Worm (Caenorhabditis elegans) whole organism, late embryonic: Measurements from ENCODE around the gene nhr-84.
A peak's percentile ranks its signal among the peaks of the same experiment; 100 is the strongest.

ENCODE experiments used
- F13H6.1 ChIP-seq: sonication (generic microtip); optimal IDR thresholded peaks from 2 replicates; lab custom pipeline; 2016; ENCODE audit warnings: missing genetic modification characterization, missing compliant biosample characterization
- K02D7.2 ChIP-seq: sonication (generic microtip); optimal IDR thresholded peaks from 2 replicates; lab custom pipeline; 2017; ENCODE audit warnings: mild to moderate bottlenecking, missing genetic modification characterization, missing compliant biosample characterization
- T23F11.4 ChIP-seq: fragments of 200-800 bp; sonication (Bioruptor generic); optimal IDR thresholded peaks from 2 replicates; lab custom pipeline; 2018; ENCODE audit warnings: mild to moderate bottlenecking, missing genetic modification characterization, missing compliant biosample characterization
- Y22D7AL.16 ChIP-seq: sonication (generic microtip); optimal IDR thresholded peaks from 2 replicates; lab custom pipeline; 2016; ENCODE audit warnings: missing genetic modification characterization, missing compliant biosample characterization
- ahr-1 ChIP-seq: sonication (generic microtip); optimal IDR thresholded peaks from 2 replicates; lab custom pipeline; 2016; ENCODE audit warnings: missing genetic modification characterization, missing compliant biosample characterization
- ama-1 ChIP-seq: fragments of 150-350 bp; optimal IDR thresholded peaks from 2 replicates; lab custom pipeline; 2014
- ceh-14 ChIP-seq: sonication (generic microtip); optimal IDR thresholded peaks from 2 replicates; lab custom pipeline; 2016; ENCODE audit warnings: missing genotype, missing genetic modification characterization, missing compliant biosample characterization
- ceh-18 ChIP-seq: sonication (generic microtip); optimal IDR thresholded peaks from 2 replicates; lab custom pipeline; 2016; ENCODE audit warnings: missing genetic modification characterization, missing compliant biosample characterization
- ceh-19 ChIP-seq: fragments of 200-800 bp; sonication (Bioruptor generic); optimal IDR thresholded peaks from 2 replicates; lab custom pipeline; 2018; ENCODE audit warnings: mild to moderate bottlenecking, missing genetic modification characterization, missing compliant biosample characterization
- ceh-22 ChIP-seq: sonication (generic microtip); optimal IDR thresholded peaks from 2 replicates; lab custom pipeline; 2017; ENCODE audit warnings: missing biosample characterization, missing genetic modification characterization
- ceh-30 ChIP-seq: fragments of 150-350 bp; optimal IDR thresholded peaks from 2 replicates; lab custom pipeline; 2014; ENCODE audit warnings: missing biosample characterization, missing genetic modification characterization
- ceh-34 ChIP-seq: sonication (generic microtip); optimal IDR thresholded peaks from 2 replicates; lab custom pipeline; 2016; ENCODE audit warnings: mild to moderate bottlenecking, missing genetic modification characterization, missing compliant biosample characterization
- ceh-45 ChIP-seq: fragments of 200-800 bp; sonication (Bioruptor generic); IDR thresholded peaks from 2 replicates; pipeline ENCODE4 v1.3.6; 2022; ENCODE audit warnings: missing genetic modification reagents, missing genetic modification characterization, missing compliant biosample characterization
- ceh-9 ChIP-seq: sonication (generic microtip); optimal IDR thresholded peaks from 2 replicates; lab custom pipeline; 2016; ENCODE audit warnings: mild to moderate bottlenecking, missing genetic modification characterization, inconsistent platforms, missing compliant biosample characterization
- che-1 ChIP-seq: sonication (generic microtip); optimal IDR thresholded peaks from 2 replicates; lab custom pipeline; 2016; ENCODE audit warnings: mild to moderate bottlenecking, missing genetic modification characterization, missing compliant biosample characterization
- dmd-4 ChIP-seq: sonication (generic microtip); optimal IDR thresholded peaks from 2 replicates; lab custom pipeline; 2016; ENCODE audit warnings: borderline replicate concordance, missing genetic modification characterization, missing compliant biosample characterization
- dve-1 ChIP-seq: sonication (generic microtip); optimal IDR thresholded peaks from 2 replicates; lab custom pipeline; 2017; ENCODE audit warnings: antibody characterized with exemption, mild to moderate bottlenecking, missing genetic modification characterization, missing compliant biosample characterization
- elt-4 ChIP-seq: sonication (generic microtip); optimal IDR thresholded peaks from 2 replicates; lab custom pipeline; 2016; ENCODE audit warnings: missing genetic modification characterization, missing compliant biosample characterization
- ets-4 ChIP-seq: sonication (generic microtip); optimal IDR thresholded peaks from 2 replicates; lab custom pipeline; 2016; ENCODE audit warnings: missing genetic modification characterization, missing compliant biosample characterization
- fkh-10 ChIP-seq: fragments of 150-350 bp; optimal IDR thresholded peaks from 2 replicates; lab custom pipeline; 2014; ENCODE audit warnings: missing biosample characterization, missing genetic modification reagents, missing genetic modification characterization
- fkh-6 ChIP-seq: sonication (generic microtip); optimal IDR thresholded peaks from 2 replicates; lab custom pipeline; 2016; ENCODE audit warnings: missing genetic modification characterization, missing compliant biosample characterization
- hlh-13 ChIP-seq: fragments of 200-800 bp; sonication (Bioruptor generic); optimal IDR thresholded peaks from 2 replicates; lab custom pipeline; 2018; ENCODE audit warnings: mild to moderate bottlenecking, missing genetic modification characterization, missing compliant biosample characterization
- hlh-6 ChIP-seq: sonication (generic microtip); optimal IDR thresholded peaks from 2 replicates; lab custom pipeline; 2016; ENCODE audit warnings: missing genotype, missing genetic modification characterization, missing compliant biosample characterization
- lim-6 ChIP-seq: sonication (generic microtip); optimal IDR thresholded peaks from 2 replicates; lab custom pipeline; 2016; ENCODE audit warnings: missing genetic modification characterization, missing compliant biosample characterization
- nfya-1 ChIP-seq: sonication (generic microtip); optimal IDR thresholded peaks from 2 replicates; lab custom pipeline; 2017; ENCODE audit warnings: missing genetic modification characterization, mild to moderate bottlenecking, missing compliant biosample characterization, antibody characterized with exemption, moderate library complexity
- nhr-11 ChIP-seq: fragments of 150-350 bp; optimal IDR thresholded peaks from 2 replicates; lab custom pipeline; 2014; ENCODE audit warnings: missing biosample characterization, missing genetic modification characterization
- nhr-232 ChIP-seq: sonication (generic microtip); optimal IDR thresholded peaks from 2 replicates; lab custom pipeline; 2016; ENCODE audit warnings: missing genetic modification characterization, missing compliant biosample characterization
- npax-4 ChIP-seq: sonication (generic microtip); optimal IDR thresholded peaks from 2 replicates; lab custom pipeline; 2016; ENCODE audit warnings: missing genetic modification characterization, missing compliant biosample characterization
- odd-2 ChIP-seq: sonication (generic microtip); optimal IDR thresholded peaks from 2 replicates; lab custom pipeline; 2017; ENCODE audit warnings: antibody characterized with exemption, mild to moderate bottlenecking, missing genetic modification characterization, missing compliant biosample characterization
- pat-9 ChIP-seq: fragments of 200-800 bp; sonication (Bioruptor generic); optimal IDR thresholded peaks from 2 replicates; lab custom pipeline; 2018; ENCODE audit warnings: mild to moderate bottlenecking, missing genetic modification characterization, moderate library complexity, missing compliant biosample characterization
- pax-1 ChIP-seq: fragments of 150-350 bp; optimal IDR thresholded peaks from 2 replicates; lab custom pipeline; 2014; ENCODE audit warnings: missing biosample characterization, missing genetic modification characterization
- pha-2 ChIP-seq: sonication (generic microtip); optimal IDR thresholded peaks from 2 replicates; lab custom pipeline; 2017; ENCODE audit warnings: mild to moderate bottlenecking, missing genetic modification characterization, missing compliant biosample characterization
- pha-4 ChIP-seq: fragments of 150-350 bp; optimal IDR thresholded peaks from 2 replicates; lab custom pipeline; 2018; ENCODE audit warnings: missing biosample characterization, missing genetic modification reagents, missing genetic modification characterization
- pros-1 ChIP-seq: fragments of 150-350 bp; optimal IDR thresholded peaks from 2 replicates; lab custom pipeline; 2014; ENCODE audit warnings: missing biosample characterization, missing genetic modification reagents, missing genetic modification characterization
- rnt-1 ChIP-seq: sonication (generic microtip); optimal IDR thresholded peaks from 2 replicates; lab custom pipeline; 2016; ENCODE audit warnings: missing genetic modification characterization, missing compliant biosample characterization
- sox-2 ChIP-seq: fragments of 200-800 bp; sonication (Bioruptor generic); IDR thresholded peaks from 2 replicates; pipeline ENCODE4 v1.3.6; 2022; ENCODE audit warnings: missing genetic modification reagents, missing genetic modification characterization, missing compliant biosample characterization
- sox-4 ChIP-seq: sonication (generic microtip); optimal IDR thresholded peaks from 2 replicates; lab custom pipeline; 2017; ENCODE audit warnings: mild to moderate bottlenecking, missing genetic modification characterization, inconsistent platforms, missing compliant biosample characterization
- syd-9 ChIP-seq: sonication (generic microtip); optimal IDR thresholded peaks from 2 replicates; lab custom pipeline; 2016; ENCODE audit warnings: mild to moderate bottlenecking, missing genetic modification characterization, moderate library complexity, missing compliant biosample characterization
- tbx-2 ChIP-seq: sonication (generic microtip); optimal IDR thresholded peaks from 2 replicates; lab custom pipeline; 2016; ENCODE audit warnings: missing genetic modification characterization, missing compliant biosample characterization
- tbx-7 ChIP-seq: sonication (generic microtip); optimal IDR thresholded peaks from 2 replicates; lab custom pipeline; 2016; ENCODE audit warnings: missing genotype, missing genetic modification characterization, missing compliant biosample characterization
- ttx-3 ChIP-seq: sonication (generic microtip); optimal IDR thresholded peaks from 2 replicates; lab custom pipeline; 2016; ENCODE audit warnings: missing genetic modification reagents, missing genetic modification characterization, missing compliant biosample characterization
- unc-3 ChIP-seq, 2 experiments: fragments of 200-800 bp in 1 of 2; sonication (Bioruptor generic) in 1 of 2; sonication (generic microtip) in 1 of 2; conservative IDR thresholded peaks in 1 of 2; optimal IDR thresholded peaks in 1 of 2; 2 replicates each; pipeline versions ENCODE4 v1.3.6 to Lab custom; 2016 to 2022; ENCODE audit warnings: missing compliant biosample characterization in 2 of 2, missing genetic modification characterization in 2 of 2, missing genetic modification reagents in 1 of 2
- unc-42 ChIP-seq: sonication (generic microtip); optimal IDR thresholded peaks from 2 replicates; lab custom pipeline; 2016; ENCODE audit warnings: missing genotype, missing genetic modification characterization, missing compliant biosample characterization
- unc-55 ChIP-seq: sonication (generic microtip); optimal IDR thresholded peaks from 2 replicates; lab custom pipeline; 2017; ENCODE audit warnings: missing biosample characterization, missing genetic modification reagents, missing genetic modification characterization
- zip-5 ChIP-seq: sonication (generic microtip); optimal IDR thresholded peaks from 2 replicates; lab custom pipeline; 2016; ENCODE audit warnings: missing genetic modification characterization, missing compliant biosample characterization

nhr-84 gene

DNA sequence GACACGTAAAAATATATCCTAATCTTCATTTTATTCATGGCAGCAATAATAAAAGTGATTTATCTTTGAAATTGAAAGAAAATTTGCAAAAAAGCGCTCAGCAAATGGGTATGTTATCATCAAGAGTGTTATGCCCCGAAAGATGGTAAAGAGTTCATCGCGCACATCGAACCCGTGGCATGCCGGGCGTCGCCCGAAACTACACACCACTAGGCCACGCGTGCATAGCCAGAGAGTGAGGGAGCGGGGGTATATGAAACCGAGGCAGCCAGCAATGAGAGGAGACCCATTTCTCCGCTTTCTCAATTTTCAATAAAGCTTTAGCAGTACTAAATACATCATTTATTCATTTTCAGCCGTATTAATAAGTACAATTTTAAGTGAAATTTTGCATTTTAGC lies 5.6 kb downstream of the nhr-84 start (continued):
- peak; percentile 55 for TF ChIP-seq ceh-22 (tag; lab: Kevin White, UChicago)
- peak; percentile 56 for TF ChIP-seq pros-1
- peak; percentile 97 for TF ChIP-seq pha-2 (tag; lab: Kevin White, UChicago)
- TF ChIP-seq pha-4 (tag; lab: Kevin White, UChicago): no peak
- peak; percentile 98 for TF ChIP-seq che-1 (tag; lab: Kevin White, UChicago)
- peak; percentile 96 for TF ChIP-seq ceh-18 (tag; lab: Kevin White, UChicago)
- TF ChIP-seq npax-4 (tag; lab: Kevin White, UChicago): peak; percentile 98
- TF ChIP-seq elt-4: peak; percentile 97
- peak; percentile 99 for TF ChIP-seq K02D7.2
- TF ChIP-seq sox-4: peak; percentile 99
- peak; percentile 97 for TF ChIP-seq lim-6 (tag; lab: Kevin White, UChicago)
- peak; percentile 98 for TF ChIP-seq ahr-1 (tag; lab: Kevin White, UChicago)
- TF ChIP-seq fkh-6: peak; percentile 97
- peak; percentile 99 for TF ChIP-seq syd-9 (tag; lab: Kevin White, UChicago)
- TF ChIP-seq fkh-10 (GFP tag; lab: Kevin White, UChicago): peak; percentile 76
- TF ChIP-seq ets-4 (tag; lab: Kevin White, UChicago): peak; percentile 88
- peak; percentile 98 for TF ChIP-seq dmd-4
- TF ChIP-seq unc-42: peak; percentile 86
- peak; percentile 99 for TF ChIP-seq T23F11.4 (GFP tag; lab: Kevin White, UChicago)
- peak; percentile 99 for TF ChIP-seq unc-3 (GFP tag; conservative IDR thresholded peaks at IDR 0.05; lab: Robert Waterston, UW)
- TF ChIP-seq unc-3 (tag; optimal IDR thresholded peaks at IDR 0.05; lab: Kevin White, UChicago): peak; percentile 99
- peak; percentile 99 for TF ChIP-seq nhr-232 (tag; lab: Kevin White, UChicago)
- peak; percentile 99 for TF ChIP-seq hlh-6
- TF ChIP-seq nhr-11: no peak
- TF ChIP-seq unc-55 (GFP tag; lab: Kevin White, UChicago): no peak
- peak; percentile 98 for TF ChIP-seq F13H6.1 (tag; lab: Kevin White, UChicago)
- peak; percentile 91 for TF ChIP-seq odd-2 (tag; lab: Kevin White, UChicago)
- TF ChIP-seq pat-9: peak; percentile 100
- peak; percentile 99 for TF ChIP-seq ttx-3
- peak; percentile 87 for TF ChIP-seq ceh-30 (tag; lab: Kevin White, UChicago)
- peak; percentile 99 for TF ChIP-seq ceh-34 (tag; lab: Kevin White, UChicago)
- peak; percentile 90 for TF ChIP-seq nfya-1 (tag; lab: Kevin White, UChicago)
- TF ChIP-seq sox-2 (GFP tag; lab: Robert Waterston, UW): peak; percentile 98
- TF ChIP-seq pax-1 (tag; lab: Kevin White, UChicago): no peak
- peak; percentile 99 for TF ChIP-seq Y22D7AL.16 (tag; lab: Kevin White, UChicago)
- TF ChIP-seq tbx-2 (tag; lab: Kevin White, UChicago): peak; percentile 98
- TF ChIP-seq ceh-45 (GFP tag; lab: Robert Waterston, UW): peak; percentile 99
- TF ChIP-seq ceh-19 (GFP tag; lab: Kevin White, UChicago): peak; percentile 99
- TF ChIP-seq hlh-13: peak; percentile 99
- peak; percentile 94 for TF ChIP-seq zip-5 (tag; lab: Kevin White, UChicago)
- peak; percentile 82 for TF ChIP-seq tbx-7 (tag; lab: Kevin White, UChicago)
- TF ChIP-seq ceh-14 (tag; lab: Kevin White, UChicago): peak; percentile 99
- no peak for TF ChIP-seq ama-1
- TF ChIP-seq ceh-9 (tag; lab: Kevin White, UChicago): peak; percentile 98
- peak; percentile 98 for TF ChIP-seq rnt-1 (tag; lab: Kevin White, UChicago)
- peak; percentile 96 for TF ChIP-seq dve-1
